Worm (Caenorhabditis elegans) whole organism, L4/young adult: ENCODE data around the gene algn-11.

Experiments used
- dao-5 ChIP-seq: sonication (generic microtip); optimal IDR thresholded peaks from 2 replicates; lab custom pipeline; 2016; ENCODE audit warnings: missing genotype, missing genetic modification characterization, moderate library complexity, missing compliant biosample characterization
- him-1 ChIP-seq: sonication (generic microtip); optimal IDR thresholded peaks from 2 replicates; lab custom pipeline; 2016; ENCODE audit warnings: missing genotype, missing genetic modification reagents, missing genetic modification characterization, missing compliant biosample characterization

- no peak for TF ChIP-seq him-1 (tag; lab: Kevin White, UChicago)
- TF ChIP-seq dao-5: no peak
Measured at ce11 chrIII:7296092-7296668, 5.8 kb upstream of the algn-11 start.
